Fruit fly (Drosophila melanogaster) whole organism, pupa: ENCODE results near the gene GlcAT-P.

Experiments used
- CG10348 ChIP-seq: fragments of 200-800 bp; sonication (Bioruptor generic); IDR thresholded peaks from 2 replicates; pipeline ENCODE4 v1.3.6; 2022; ENCODE audit warnings: missing biosample characterization, missing genetic modification characterization
- CG12605 ChIP-seq: fragments of 200-800 bp; sonication (Bioruptor generic); IDR thresholded peaks from 2 replicates; pipeline ENCODE4 v1.3.6; 2022; ENCODE audit warnings: missing biosample characterization, missing genetic modification characterization
- CG13204 ChIP-seq: fragments of 200-800 bp; sonication (Bioruptor generic); optimal IDR thresholded peaks from 2 replicates; lab custom pipeline; 2018; ENCODE audit warnings: missing biosample characterization, mild to moderate bottlenecking, missing genetic modification characterization, moderate library complexity
- CG14655 ChIP-seq: fragments of 200-800 bp; sonication (Bioruptor generic); optimal IDR thresholded peaks from 3 replicates; lab custom pipeline; 2017; ENCODE audit warnings: mild to moderate bottlenecking, missing biosample characterization, missing genetic modification reagents, missing genetic modification characterization
- CG15710 ChIP-seq: fragments of 200-800 bp; sonication (Bioruptor generic); optimal IDR thresholded peaks from 2 replicates; lab custom pipeline; 2018; ENCODE audit warnings: missing biosample characterization, mild to moderate bottlenecking, missing genetic modification characterization, moderate library complexity
- CG17806 ChIP-seq: fragments of 200-800 bp; sonication (Bioruptor generic); optimal IDR thresholded peaks from 2 replicates; lab custom pipeline; 2018; ENCODE audit warnings: missing biosample characterization, mild to moderate bottlenecking, missing genetic modification characterization, moderate library complexity
- CG32121 ChIP-seq: fragments of 200-800 bp; sonication (Bioruptor generic); IDR thresholded peaks from 2 replicates; pipeline ENCODE4 v1.3.6; 2022; ENCODE audit warnings: missing biosample characterization, missing genetic modification characterization
- CG34367 ChIP-seq: fragments of 200-800 bp; sonication (Bioruptor generic); optimal IDR thresholded peaks from 2 replicates; lab custom pipeline; 2018; ENCODE audit warnings: missing biosample characterization, mild to moderate bottlenecking, missing genetic modification characterization
- CG4496 ChIP-seq: fragments of 200-800 bp; sonication (Bioruptor generic); IDR thresholded peaks from 3 replicates; pipeline ENCODE4 v1.3.6; 2022; ENCODE audit warnings: missing biosample characterization, missing genetic modification characterization
- CG8159 ChIP-seq: fragments of 200-800 bp; sonication (Bioruptor generic); optimal IDR thresholded peaks from 3 replicates; lab custom pipeline; 2018; ENCODE audit warnings: missing biosample characterization, mild to moderate bottlenecking, missing genetic modification characterization, moderate library complexity
- CG8301 ChIP-seq: fragments of 200-800 bp; sonication (Bioruptor generic); optimal IDR thresholded peaks from 2 replicates; lab custom pipeline; 2018; ENCODE audit warnings: missing biosample characterization, mild to moderate bottlenecking, missing genetic modification characterization
- CG9948 ChIP-seq: fragments of 200-800 bp; sonication (Bioruptor generic); optimal IDR thresholded peaks from 2 replicates; lab custom pipeline; 2018; ENCODE audit warnings: missing biosample characterization, mild to moderate bottlenecking, missing genetic modification characterization, moderate library complexity
- D1 ChIP-seq: fragments of 200-800 bp; sonication (Bioruptor generic); optimal IDR thresholded peaks from 2 replicates; lab custom pipeline; 2018; ENCODE audit warnings: missing biosample characterization, mild to moderate bottlenecking, missing genetic modification characterization, moderate library complexity
- EcR ChIP-seq: fragments of 200-800 bp; sonication (Bioruptor generic); optimal IDR thresholded peaks from 3 replicates; lab custom pipeline; 2019; ENCODE audit warnings: missing biosample characterization, missing genetic modification characterization, mild to moderate bottlenecking, moderate library complexity, missing genetic modification reagents
- Ets98B ChIP-seq: fragments of 200-800 bp; sonication (Bioruptor generic); IDR thresholded peaks from 2 replicates; pipeline ENCODE4 v1.3.6; 2022; ENCODE audit warnings: missing biosample characterization, missing genetic modification characterization
- Pif1A ChIP-seq: fragments of 200-800 bp; sonication (Bioruptor generic); optimal IDR thresholded peaks from 3 replicates; lab custom pipeline; 2016; ENCODE audit warnings: missing biosample characterization, missing genetic modification characterization
- Pif1B ChIP-seq: fragments of 200-800 bp; sonication (Bioruptor generic); optimal IDR thresholded peaks from 3 replicates; lab custom pipeline; 2016; ENCODE audit warnings: missing biosample characterization, missing genetic modification characterization
- Snoo ChIP-seq: fragments of 200-800 bp; sonication (Bioruptor generic); optimal IDR thresholded peaks from 3 replicates; lab custom pipeline; 2017; ENCODE audit warnings: missing biosample characterization, mild to moderate bottlenecking, missing genetic modification characterization, inconsistent platforms
- fd96Ca ChIP-seq: fragments of 200-800 bp; sonication (Bioruptor generic); IDR thresholded peaks from 3 replicates; pipeline ENCODE4 v1.3.6; 2022; ENCODE audit warnings: missing biosample characterization, missing genetic modification characterization
- gl ChIP-seq: fragments of 200-800 bp; sonication (Bioruptor generic); optimal IDR thresholded peaks from 2 replicates; lab custom pipeline; 2018; ENCODE audit warnings: missing biosample characterization, mild to moderate bottlenecking, missing genetic modification characterization
- rn ChIP-seq: fragments of 200-800 bp; sonication (Bioruptor generic); IDR thresholded peaks from 2 replicates; pipeline ENCODE4 v1.3.6; 2022; ENCODE audit warnings: missing biosample characterization, missing genetic modification characterization

Gene GlcAT-P

DNA sequence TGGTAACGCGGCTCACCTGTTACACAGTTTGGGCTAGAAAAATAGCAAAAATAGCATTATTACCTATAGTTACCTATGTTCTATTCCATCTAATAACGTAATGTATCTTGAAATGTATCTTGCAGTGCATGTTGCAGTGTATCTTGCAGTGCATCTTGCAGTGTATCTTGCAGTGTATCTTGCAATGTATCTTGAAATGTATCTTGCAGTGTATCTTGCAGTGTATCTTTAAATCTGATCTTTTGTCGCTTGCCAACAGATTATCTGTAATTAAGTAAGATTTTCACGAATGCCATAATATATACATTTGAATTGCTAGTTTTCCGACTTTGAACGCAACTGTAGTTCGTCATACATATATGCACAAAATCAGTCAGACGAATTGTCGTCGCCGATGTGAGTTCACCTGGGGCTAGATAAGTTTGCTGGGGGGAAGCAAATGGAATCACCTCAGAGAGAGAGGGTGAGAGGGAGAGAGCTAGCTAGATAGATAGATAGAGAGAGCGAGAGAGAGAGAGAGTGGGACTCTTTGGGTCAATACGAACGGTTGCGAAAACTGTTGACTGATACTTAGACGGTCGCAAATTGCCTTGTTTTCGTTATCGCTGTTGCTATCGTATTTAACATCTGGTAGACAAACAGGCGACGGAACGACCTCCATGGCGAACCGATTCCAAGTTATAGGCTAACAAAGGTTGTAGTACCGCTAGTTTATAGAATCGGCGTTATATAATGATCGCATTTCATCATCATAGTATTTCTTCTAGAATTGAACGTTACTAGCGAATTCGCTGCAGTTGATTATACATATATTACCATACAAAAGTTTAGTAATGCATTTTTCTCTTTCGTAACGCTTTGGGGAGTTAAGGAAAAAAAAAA is 45.3 kb upstream of the GlcAT-P start:
- TF ChIP-seq CG14655 (GFP tag; lab: Kevin White, UChicago) (peak; percentile 50), CG17806 (tag; lab: Kevin White, UChicago) (no peak), EcR (GFP tag; lab: Kevin White, UChicago) (no peak), D1 (tag; lab: Kevin White, UChicago) (no peak), fd96Ca (GFP tag; lab: Robert Waterston, UW) (peak; percentile 48; the same call in 2 of the 3 replicates), CG32121 (GFP tag; lab: Robert Waterston, UW) (peak; percentile 51), Snoo (tag; lab: Kevin White, UChicago) (no peak), Pif1A (GFP tag; lab: Kevin White, UChicago) (no peak), CG9948 (tag; lab: Kevin White, UChicago) (no peak), CG8301 (tag; lab: Kevin White, UChicago) (no peak), Pif1B (GFP tag; lab: Kevin White, UChicago) (no peak), Ets98B (GFP tag; lab: Robert Waterston, UW) (peak; percentile 59), CG13204 (GFP tag; lab: Kevin White, UChicago) (no peak), CG15710 (tag; lab: Kevin White, UChicago) (no peak), CG4496 (peak; percentile 12; the same call in 1 of the 3 replicates), CG8159 (tag; lab: Kevin White, UChicago) (peak; percentile 42), gl (tag; lab: Kevin White, UChicago) (no peak), CG12605 (GFP tag; lab: Robert Waterston, UW) (no peak), rn (GFP tag; lab: Robert Waterston, UW) (no peak), CG10348 (GFP tag; lab: Robert Waterston, UW) (no peak), CG34367 (no peak)
- TF ChIP-seq, all 21 proteins: peak for 6

DNA sequence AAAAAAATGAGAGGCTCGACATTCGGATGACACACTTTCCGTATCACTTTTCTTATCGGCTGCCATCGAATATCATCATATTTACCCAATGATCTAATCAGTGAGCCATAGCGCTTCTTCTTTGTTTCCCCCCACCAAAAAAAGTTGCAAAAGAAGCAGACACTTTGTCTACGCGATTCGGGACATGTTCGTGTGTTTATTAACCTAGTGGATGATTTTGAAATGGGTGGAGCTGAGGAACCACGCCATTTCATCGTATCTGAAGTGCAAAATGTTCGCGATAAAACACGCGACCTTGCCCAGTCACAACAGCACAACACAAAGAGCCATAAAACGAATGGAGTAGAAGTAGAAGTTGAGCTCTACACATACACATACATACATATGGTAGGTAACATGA is 44.6 kb upstream of the GlcAT-P start:
- TF ChIP-seq CG9948 (tag; lab: Kevin White, UChicago) (no peak), EcR (GFP tag; lab: Kevin White, UChicago) (peak; percentile 64)

DNA sequence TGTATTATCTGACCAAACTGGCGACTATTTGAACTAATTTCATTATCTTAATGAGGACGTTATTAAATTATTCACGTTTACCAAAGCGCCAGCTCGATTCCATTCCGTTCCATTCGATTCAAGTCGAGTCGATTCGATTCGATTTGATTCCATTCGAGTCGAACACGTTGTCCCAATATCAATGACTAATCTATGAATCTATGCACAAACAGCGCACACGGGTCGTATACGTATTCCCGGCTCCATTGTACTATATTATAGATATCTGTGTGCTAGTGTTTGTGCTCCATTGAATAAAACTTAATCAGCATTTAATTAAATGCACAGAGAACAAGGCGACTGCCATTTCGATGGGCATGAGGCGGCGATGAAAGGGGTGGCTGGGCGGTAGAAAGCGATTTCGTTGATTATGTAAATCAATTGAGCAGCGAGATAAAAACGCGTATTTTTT is 41.9 kb upstream of the GlcAT-P start:
- TF ChIP-seq CG34367 = no peak
- TF ChIP-seq Pif1A (GFP tag; lab: Kevin White, UChicago) = no peak
- TF ChIP-seq D1 (tag; lab: Kevin White, UChicago) = no peak
- TF ChIP-seq Ets98B (GFP tag; lab: Robert Waterston, UW) = no peak
- no peak for TF ChIP-seq EcR (GFP tag; lab: Kevin White, UChicago)
- TF ChIP-seq CG12605 (GFP tag; lab: Robert Waterston, UW) = no peak
- TF ChIP-seq CG14655 (GFP tag; lab: Kevin White, UChicago) = no peak
- no peak for TF ChIP-seq CG15710 (tag; lab: Kevin White, UChicago)
- TF ChIP-seq gl (tag; lab: Kevin White, UChicago) = no peak

DNA sequence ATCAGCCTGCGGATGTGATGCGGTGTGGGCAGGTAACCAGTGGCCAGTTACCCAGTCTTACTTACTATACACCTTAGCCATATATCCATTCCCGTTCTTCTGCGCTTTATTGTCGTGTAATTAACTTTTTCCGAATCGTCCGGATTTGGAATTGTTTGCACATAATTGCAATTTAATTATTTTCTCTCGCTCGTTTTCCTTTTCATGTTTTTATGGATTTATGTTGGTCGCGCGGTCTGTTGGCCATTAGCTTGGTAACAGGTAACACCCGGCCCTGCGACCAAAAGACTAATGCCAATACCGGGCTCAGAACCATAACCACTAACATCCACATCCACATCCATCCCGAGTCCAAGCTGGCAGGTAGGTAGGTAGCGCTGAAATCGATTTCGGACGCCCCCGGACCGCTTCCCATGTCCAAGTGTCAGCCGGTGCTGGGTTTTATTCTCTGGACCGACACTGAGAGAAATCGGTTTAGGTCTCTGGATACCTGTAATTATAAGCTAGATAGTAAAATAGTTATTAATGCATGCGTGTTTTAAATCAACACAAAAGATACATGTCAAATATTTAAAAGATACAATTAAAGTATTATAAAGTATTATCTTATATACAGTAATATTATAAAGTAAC is 39.9 kb upstream of the GlcAT-P start:
- TF ChIP-seq fd96Ca (GFP tag; lab: Robert Waterston, UW) = no peak
- TF ChIP-seq Ets98B (GFP tag; lab: Robert Waterston, UW) = no peak
- no peak for TF ChIP-seq CG32121 (GFP tag; lab: Robert Waterston, UW)
- TF ChIP-seq CG4496 = no peak
- TF ChIP-seq gl (tag; lab: Kevin White, UChicago) = no peak
- TF ChIP-seq CG34367 = no peak
- no peak for TF ChIP-seq CG14655 (GFP tag; lab: Kevin White, UChicago)
- TF ChIP-seq EcR (GFP tag; lab: Kevin White, UChicago) = no peak
- TF ChIP-seq CG8301 (tag; lab: Kevin White, UChicago) = no peak
- no peak for TF ChIP-seq CG17806 (tag; lab: Kevin White, UChicago)
- TF ChIP-seq CG9948 (tag; lab: Kevin White, UChicago) = no peak
- TF ChIP-seq CG8159 (tag; lab: Kevin White, UChicago) = no peak
- TF ChIP-seq CG10348 (GFP tag; lab: Robert Waterston, UW) = no peak
- TF ChIP-seq D1 (tag; lab: Kevin White, UChicago) = no peak
- no peak for TF ChIP-seq CG12605 (GFP tag; lab: Robert Waterston, UW)
- no peak for TF ChIP-seq Pif1B (GFP tag; lab: Kevin White, UChicago)
- TF ChIP-seq CG13204 (GFP tag; lab: Kevin White, UChicago) = no peak

DNA sequence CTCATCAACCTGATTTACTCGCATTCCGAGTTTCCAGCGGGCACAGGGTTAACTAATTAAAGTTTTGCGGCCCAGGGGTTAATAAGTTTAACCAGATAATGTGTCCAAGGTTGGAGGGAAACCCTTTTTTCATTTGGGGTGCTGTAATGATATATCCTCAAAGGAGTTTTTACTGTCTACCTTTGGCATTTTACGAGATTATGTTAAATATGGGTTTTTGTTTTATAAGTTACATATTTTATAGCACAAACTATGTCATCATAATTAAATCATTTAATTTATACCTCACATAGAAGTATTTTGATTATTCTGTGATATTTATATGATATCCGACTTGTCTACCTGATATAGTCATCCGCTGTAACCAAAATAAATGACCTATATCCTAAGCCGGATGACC is 38.8 kb upstream of the GlcAT-P start, which contains the start of gene Ir68a:
Gene Ir68a, minus strand, starts transcription at position 101 of the 400 bp plus-strand sequence.
- no peak for TF ChIP-seq Snoo (tag; lab: Kevin White, UChicago)
- TF ChIP-seq CG15710 (tag; lab: Kevin White, UChicago) = no peak
- no peak for TF ChIP-seq CG10348 (GFP tag; lab: Robert Waterston, UW)
- no peak for TF ChIP-seq fd96Ca (GFP tag; lab: Robert Waterston, UW)
- no peak for TF ChIP-seq CG14655 (GFP tag; lab: Kevin White, UChicago)
- no peak for TF ChIP-seq CG13204 (GFP tag; lab: Kevin White, UChicago)
- TF ChIP-seq CG34367 = no peak
- no peak for TF ChIP-seq CG4496
- TF ChIP-seq CG17806 (tag; lab: Kevin White, UChicago) = no peak
- TF ChIP-seq D1 (tag; lab: Kevin White, UChicago) = no peak
- no peak for TF ChIP-seq Pif1A (GFP tag; lab: Kevin White, UChicago)
- TF ChIP-seq Ets98B (GFP tag; lab: Robert Waterston, UW) = no peak
- no peak for TF ChIP-seq Pif1B (GFP tag; lab: Kevin White, UChicago)
- no peak for TF ChIP-seq CG32121 (GFP tag; lab: Robert Waterston, UW)
